Fruit fly (Drosophila melanogaster) whole organism, adult: ENCODE measurements around the gene Charon.

Experiments used
- CG33017 ChIP-seq: fragments of 200-800 bp; sonication (Bioruptor generic); optimal IDR thresholded peaks from 2 replicates; lab custom pipeline; 2018; ENCODE audit warnings: missing biosample characterization, mild to moderate bottlenecking, missing genetic modification characterization, moderate library complexity
- CG5204 ChIP-seq: fragments of 200-800 bp; sonication (Bioruptor generic); optimal IDR thresholded peaks from 2 replicates; lab custom pipeline; 2016; ENCODE audit warnings: missing biosample characterization, missing genetic modification characterization
- bab1 ChIP-seq: fragments of 200-800 bp; sonication (Bioruptor generic); optimal IDR thresholded peaks from 3 replicates; lab custom pipeline; 2019; ENCODE audit warnings: missing biosample characterization, mild to moderate bottlenecking, missing genetic modification characterization, moderate library complexity
- cic ChIP-seq: fragments of 200-800 bp; sonication (Bioruptor generic); optimal IDR thresholded peaks from 2 replicates; lab custom pipeline; 2017; ENCODE audit warnings: missing biosample characterization, mild to moderate bottlenecking, missing genetic modification characterization, moderate library complexity
- pad ChIP-seq: fragments of 200-800 bp; sonication (Bioruptor generic); optimal IDR thresholded peaks from 3 replicates; lab custom pipeline; 2017; ENCODE audit warnings: missing biosample characterization, missing genetic modification characterization, mild to moderate bottlenecking, moderate library complexity, missing genetic modification reagents

DNA sequence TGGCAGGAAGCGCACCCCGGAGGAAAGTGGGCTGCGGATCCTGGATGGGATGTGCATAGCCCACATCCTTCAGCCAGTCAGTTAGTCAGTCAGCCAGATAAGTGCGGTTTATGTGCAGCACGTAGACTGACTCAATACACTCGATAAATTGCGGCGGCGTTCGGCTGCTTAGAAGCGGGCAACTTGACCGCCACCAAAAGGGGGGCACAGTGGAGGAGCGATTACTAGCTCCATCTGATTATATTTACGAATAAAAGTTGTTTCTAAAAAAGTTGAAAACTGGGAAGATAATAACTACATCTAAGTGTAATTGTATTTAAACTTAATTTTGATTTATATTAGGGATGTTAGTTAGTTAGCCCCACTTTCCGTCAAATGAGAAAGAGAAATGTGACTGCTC lies 29.8 kb upstream of the Charon start:
- no peak for TF ChIP-seq bab1 (GFP tag; lab: Kevin White, UChicago)
- TF ChIP-seq CG5204 (GFP tag; lab: Kevin White, UChicago): no peak
- no peak for TF ChIP-seq pad (GFP tag; lab: Kevin White, UChicago)
- no peak for TF ChIP-seq cic
- TF ChIP-seq CG33017 (tag; lab: Kevin White, UChicago): no peak
